Worm (Caenorhabditis elegans) whole organism, mixed stage, embryonic: Measurements from ENCODE around the gene Y42H9AR.1.

Experiments
- elt-3 ChIP-seq: fragments of 150-350 bp; optimal IDR thresholded peaks from 2 replicates; lab custom pipeline; 2014; ENCODE audit warnings: missing biosample characterization, missing genetic modification characterization
- lin-32 ChIP-seq: fragments of 200-800 bp; sonication (Bioruptor generic); optimal IDR thresholded peaks from 2 replicates; lab custom pipeline; 2018; ENCODE audit warnings: mild to moderate bottlenecking, missing genetic modification characterization, missing compliant biosample characterization
- lsy-2 ChIP-seq: fragments of 150-350 bp; optimal IDR thresholded peaks from 2 replicates; lab custom pipeline; 2014; ENCODE audit warnings: missing biosample characterization, missing genetic modification characterization
- mab-5 ChIP-seq: fragments of 150-350 bp; optimal IDR thresholded peaks from 2 replicates; lab custom pipeline; 2014; ENCODE audit warnings: missing biosample characterization, missing genetic modification characterization
- mep-1 ChIP-seq: fragments of 150-350 bp; optimal IDR thresholded peaks from 2 replicates; lab custom pipeline; 2017; ENCODE audit warnings: missing biosample characterization, missing genetic modification reagents, missing genetic modification characterization, inconsistent platforms
- nhr-12 ChIP-seq: fragments of 150-350 bp; optimal IDR thresholded peaks from 2 replicates; lab custom pipeline; 2014; ENCODE audit warnings: missing biosample characterization, missing genetic modification characterization
- nhr-2 ChIP-seq: fragments of 150-350 bp; optimal IDR thresholded peaks from 2 replicates; lab custom pipeline; 2014; ENCODE audit warnings: missing biosample characterization, missing genetic modification characterization
- nhr-237 ChIP-seq: fragments of 150-350 bp; optimal IDR thresholded peaks from 2 replicates; lab custom pipeline; 2014; ENCODE audit warnings: missing biosample characterization, missing genetic modification characterization
- nhr-28 ChIP-seq: fragments of 150-350 bp; optimal IDR thresholded peaks from 2 replicates; lab custom pipeline; 2014; ENCODE audit warnings: missing biosample characterization, missing genetic modification characterization
- nhr-76 ChIP-seq: sonication (generic microtip); optimal IDR thresholded peaks from 2 replicates; lab custom pipeline; 2017; ENCODE audit warnings: missing biosample characterization, missing genetic modification characterization
- pha-4 ChIP-seq: fragments of 150-350 bp; optimal IDR thresholded peaks from 2 replicates; lab custom pipeline; 2018; ENCODE audit warnings: missing biosample characterization, missing genetic modification reagents, missing genetic modification characterization
- snpc-4 ChIP-seq: fragments of 150-350 bp; optimal IDR thresholded peaks from 2 replicates; lab custom pipeline; 2014; ENCODE audit warnings: missing biosample characterization, missing genetic modification characterization
- sptf-1 ChIP-seq: sonication (generic microtip); optimal IDR thresholded peaks from 2 replicates; lab custom pipeline; 2017; ENCODE audit warnings: mild to moderate bottlenecking, missing genetic modification characterization, moderate library complexity, missing compliant biosample characterization
- ztf-11 ChIP-seq: fragments of 150-350 bp; optimal IDR thresholded peaks from 2 replicates; lab custom pipeline; 2014; ENCODE audit warnings: missing biosample characterization, missing genetic modification characterization

ce11 chrIV:8126902-8127301 lies 13.7 kb downstream of the Y42H9AR.1 start, which contains the start of gene ceph-41:
- TF ChIP-seq nhr-2 (tag; lab: Kevin White, UChicago) (no peak), lsy-2 (tag; lab: Kevin White, UChicago) (no peak), sptf-1 (tag; lab: Kevin White, UChicago) (no peak), mep-1 (tag; lab: Kevin White, UChicago) (no peak), nhr-76 (tag; lab: Kevin White, UChicago) (no peak), nhr-12 (no peak), snpc-4 (tag; lab: Kevin White, UChicago) (no peak), nhr-28 (no peak), lin-32 (GFP tag; lab: Kevin White, UChicago) (no peak), mab-5 (tag; lab: Kevin White, UChicago) (no peak), nhr-237 (tag; lab: Kevin White, UChicago) (no peak), ztf-11 (tag; lab: Kevin White, UChicago) (no peak), elt-3 (no peak), pha-4 (tag; lab: Kevin White, UChicago) (no peak)
